Fruit fly (Drosophila melanogaster) whole organism: ENCODE data around the gene Tmhs.

Source experiments
- pan ChIP-seq: fragments of >200 bp; optimal IDR thresholded peaks from 2 replicates; lab custom pipeline; 2017
- psq ChIP-seq: fragments of >200 bp; optimal IDR thresholded peaks from 2 replicates; lab custom pipeline; 2017

- TF ChIP-seq psq, result no peak
- TF ChIP-seq pan (lab: Kevin White, UChicago), result no peak
Measured at dm6 chr3L:1940843-1941418, 55.5 kb downstream of the Tmhs start, which contains the start of gene Mfap1.
